Worm (Caenorhabditis elegans) whole organism, mixed stage, embryonic: ENCODE measurements around the gene rpn-11.

Source experiments
- M03D4.4 ChIP-seq: sonication (generic microtip); optimal IDR thresholded peaks from 2 replicates; lab custom pipeline; 2017; ENCODE audit warnings: mild to moderate bottlenecking, missing genetic modification characterization, missing compliant biosample characterization
- bed-3 ChIP-seq: fragments of 200-800 bp; sonication (Bioruptor generic); optimal IDR thresholded peaks from 3 replicates; lab custom pipeline; 2018; ENCODE audit warnings: mild to moderate bottlenecking, missing genetic modification characterization, moderate library complexity, missing compliant biosample characterization
- blmp-1 ChIP-seq: fragments of 150-350 bp; optimal IDR thresholded peaks from 2 replicates; lab custom pipeline; 2014; ENCODE audit warnings: missing biosample characterization, missing genetic modification characterization
- ceh-43 ChIP-seq: fragments of 200-800 bp; sonication (Bioruptor generic); optimal IDR thresholded peaks from 2 replicates; lab custom pipeline; 2018; ENCODE audit warnings: mild to moderate bottlenecking, missing genetic modification characterization, moderate library complexity, missing compliant biosample characterization
- ceh-83 ChIP-seq: fragments of 200-800 bp; sonication (Bioruptor generic); optimal IDR thresholded peaks from 2 replicates; lab custom pipeline; 2018; ENCODE audit warnings: mild to moderate bottlenecking, missing genetic modification characterization, missing compliant biosample characterization
- ces-1 ChIP-seq: fragments of 150-350 bp; optimal IDR thresholded peaks from 2 replicates; lab custom pipeline; 2014; ENCODE audit warnings: missing biosample characterization, missing genetic modification reagents, missing genetic modification characterization
- cnd-1 ChIP-seq: fragments of 200-800 bp; sonication (Bioruptor generic); optimal IDR thresholded peaks from 2 replicates; lab custom pipeline; 2018; ENCODE audit warnings: mild to moderate bottlenecking, missing genetic modification characterization, missing compliant biosample characterization
- drap-1 ChIP-seq: fragments of 200-800 bp; sonication (Bioruptor generic); optimal IDR thresholded peaks from 3 replicates; lab custom pipeline; 2018; ENCODE audit warnings: mild to moderate bottlenecking, missing genetic modification characterization, missing compliant biosample characterization
- elt-1 ChIP-seq: sonication (generic microtip); optimal IDR thresholded peaks from 2 replicates; lab custom pipeline; 2017; ENCODE audit warnings: missing genetic modification characterization, mild to moderate bottlenecking, missing compliant biosample characterization, antibody characterized with exemption, moderate library complexity, borderline replicate concordance; ENCODE audit not compliant: insufficient read depth
- elt-3 ChIP-seq: fragments of 150-350 bp; optimal IDR thresholded peaks from 2 replicates; lab custom pipeline; 2014; ENCODE audit warnings: missing biosample characterization, missing genetic modification characterization
- flh-1 ChIP-seq: fragments of 200-800 bp; sonication (Bioruptor generic); optimal IDR thresholded peaks from 2 replicates; lab custom pipeline; 2018; ENCODE audit warnings: mild to moderate bottlenecking, missing genetic modification characterization, moderate library complexity, missing compliant biosample characterization
- ham-2 ChIP-seq: fragments of 200-800 bp; sonication (Bioruptor generic); optimal IDR thresholded peaks from 2 replicates; lab custom pipeline; 2018; ENCODE audit warnings: mild to moderate bottlenecking, missing genetic modification characterization, missing compliant biosample characterization
- hlh-1 ChIP-seq: fragments of 150-350 bp; optimal IDR thresholded peaks from 2 replicates; lab custom pipeline; 2014; ENCODE audit warnings: missing biosample characterization, missing genetic modification reagents, missing genetic modification characterization
- lin-13 ChIP-seq: fragments of 150-350 bp; optimal IDR thresholded peaks from 2 replicates; lab custom pipeline; 2014; ENCODE audit warnings: missing biosample characterization, missing genetic modification characterization
- lin-32 ChIP-seq: fragments of 200-800 bp; sonication (Bioruptor generic); optimal IDR thresholded peaks from 2 replicates; lab custom pipeline; 2018; ENCODE audit warnings: mild to moderate bottlenecking, missing genetic modification characterization, missing compliant biosample characterization
- lsy-2 ChIP-seq: fragments of 150-350 bp; optimal IDR thresholded peaks from 2 replicates; lab custom pipeline; 2014; ENCODE audit warnings: missing biosample characterization, missing genetic modification characterization
- mab-5 ChIP-seq: fragments of 150-350 bp; optimal IDR thresholded peaks from 2 replicates; lab custom pipeline; 2014; ENCODE audit warnings: missing biosample characterization, missing genetic modification characterization
- mep-1 ChIP-seq: fragments of 150-350 bp; optimal IDR thresholded peaks from 2 replicates; lab custom pipeline; 2017; ENCODE audit warnings: missing biosample characterization, missing genetic modification reagents, missing genetic modification characterization, inconsistent platforms
- mls-2 ChIP-seq: sonication (generic microtip); optimal IDR thresholded peaks from 2 replicates; lab custom pipeline; 2016; ENCODE audit warnings: mild to moderate bottlenecking, missing genetic modification characterization, moderate library complexity, missing compliant biosample characterization
- nhr-12 ChIP-seq: fragments of 150-350 bp; optimal IDR thresholded peaks from 2 replicates; lab custom pipeline; 2014; ENCODE audit warnings: missing biosample characterization, missing genetic modification characterization
- nhr-2 ChIP-seq: fragments of 150-350 bp; optimal IDR thresholded peaks from 2 replicates; lab custom pipeline; 2014; ENCODE audit warnings: missing biosample characterization, missing genetic modification characterization
- nhr-237 ChIP-seq: fragments of 150-350 bp; optimal IDR thresholded peaks from 2 replicates; lab custom pipeline; 2014; ENCODE audit warnings: missing biosample characterization, missing genetic modification characterization
- nhr-28 ChIP-seq: fragments of 150-350 bp; optimal IDR thresholded peaks from 2 replicates; lab custom pipeline; 2014; ENCODE audit warnings: missing biosample characterization, missing genetic modification characterization
- nhr-76 ChIP-seq: sonication (generic microtip); optimal IDR thresholded peaks from 2 replicates; lab custom pipeline; 2017; ENCODE audit warnings: missing biosample characterization, missing genetic modification characterization
- pha-4 ChIP-seq: fragments of 150-350 bp; optimal IDR thresholded peaks from 2 replicates; lab custom pipeline; 2018; ENCODE audit warnings: missing biosample characterization, missing genetic modification reagents, missing genetic modification characterization
- sem-2 ChIP-seq: fragments of 200-800 bp; sonication (Bioruptor generic); optimal IDR thresholded peaks from 2 replicates; lab custom pipeline; 2018; ENCODE audit warnings: mild to moderate bottlenecking, missing genetic modification characterization, missing compliant biosample characterization
- snpc-4 ChIP-seq: fragments of 150-350 bp; optimal IDR thresholded peaks from 2 replicates; lab custom pipeline; 2014; ENCODE audit warnings: missing biosample characterization, missing genetic modification characterization
- sptf-1 ChIP-seq: sonication (generic microtip); optimal IDR thresholded peaks from 2 replicates; lab custom pipeline; 2017; ENCODE audit warnings: mild to moderate bottlenecking, missing genetic modification characterization, moderate library complexity, missing compliant biosample characterization
- tbx-8 ChIP-seq: fragments of 200-800 bp; sonication (Bioruptor generic); optimal IDR thresholded peaks from 2 replicates; lab custom pipeline; 2018; ENCODE audit warnings: mild to moderate bottlenecking, missing genetic modification characterization, moderate library complexity, missing compliant biosample characterization
- unc-120 ChIP-seq: sonication (generic microtip); optimal IDR thresholded peaks from 2 replicates; lab custom pipeline; 2017; ENCODE audit warnings: missing genetic modification characterization, missing compliant biosample characterization; ENCODE audit not compliant: poor library complexity, severe bottlenecking
- unc-39 ChIP-seq: fragments of 150-350 bp; optimal IDR thresholded peaks from 2 replicates; lab custom pipeline; 2014; ENCODE audit warnings: missing biosample characterization, missing genetic modification characterization
- unc-62 ChIP-seq: fragments of 150-350 bp; optimal IDR thresholded peaks from 2 replicates; lab custom pipeline; 2014; ENCODE audit warnings: missing biosample characterization, missing genetic modification reagents, missing genetic modification characterization
- zip-8 ChIP-seq: fragments of 150-350 bp; optimal IDR thresholded peaks from 2 replicates; lab custom pipeline; 2014; ENCODE audit warnings: missing biosample characterization, missing genetic modification characterization

Gene rpn-11

ce11 chrII:4089183-4089582, 44.8 kb upstream of the rpn-11 start:
- TF ChIP-seq nhr-76 (tag; lab: Kevin White, UChicago) = no peak
- no peak for TF ChIP-seq ceh-83 (GFP tag; lab: Kevin White, UChicago)
- TF ChIP-seq nhr-12 (tag; lab: Kevin White, UChicago) = no peak
- no peak for TF ChIP-seq elt-1 (tag; lab: Kevin White, UChicago)
- TF ChIP-seq flh-1 (GFP tag; lab: Kevin White, UChicago) = no peak
- no peak for TF ChIP-seq lin-13
- peak; percentile 13 for TF ChIP-seq unc-120 (tag; lab: Kevin White, UChicago)

- TF ChIP-seq sptf-1 (tag; lab: Kevin White, UChicago) (no peak), snpc-4 (tag; lab: Kevin White, UChicago) (no peak)
- TF ChIP-seq, all 35 proteins: peak for 0
Measured at ce11 chrII:4085601-4086000, 41.3 kb upstream of the rpn-11 start.

- TF ChIP-seq ham-2 (GFP tag; lab: Kevin White, UChicago) (no peak), ces-1 (GFP tag; lab: Kevin White, UChicago) (no peak), elt-3 (tag; lab: Kevin White, UChicago) (no peak), mab-5 (tag; lab: Kevin White, UChicago) (no peak), snpc-4 (tag; lab: Kevin White, UChicago) (no peak), unc-39 (tag; lab: Kevin White, UChicago) (no peak), sem-2 (GFP tag; lab: Kevin White, UChicago) (no peak), nhr-12 (tag; lab: Kevin White, UChicago) (no peak), M03D4.4 (tag; lab: Kevin White, UChicago) (no peak), lsy-2 (tag; lab: Kevin White, UChicago) (no peak), bed-3 (GFP tag; lab: Kevin White, UChicago) (no peak), lin-13 (no peak), flh-1 (GFP tag; lab: Kevin White, UChicago) (no peak), pha-4 (tag; lab: Kevin White, UChicago) (no peak), elt-1 (tag; lab: Kevin White, UChicago) (no peak), ceh-43 (GFP tag; lab: Kevin White, UChicago) (no peak), nhr-28 (tag; lab: Kevin White, UChicago) (no peak), mep-1 (no peak)
Measured at ce11 chrII:4082754-4083153, 38.4 kb upstream of the rpn-11 start, which contains the start of gene R11F4.2. Gene R11F4.2, plus strand, starts transcription at chrII:4083054.

ce11 chrII:4081891-4082290, 37.5 kb upstream of the rpn-11 start:
- no peak for TF ChIP-seq ceh-83 (GFP tag; lab: Kevin White, UChicago)
- TF ChIP-seq cnd-1 = no peak
- TF ChIP-seq ham-2 (GFP tag; lab: Kevin White, UChicago) = peak; percentile 19
- no peak for TF ChIP-seq sptf-1 (tag; lab: Kevin White, UChicago)
- TF ChIP-seq mls-2 (tag; lab: Kevin White, UChicago) = no peak

ce11 chrII:4081141-4081540, 36.8 kb upstream of the rpn-11 start:
- TF ChIP-seq hlh-1 (tag; lab: Kevin White, UChicago) (no peak), nhr-76 (tag; lab: Kevin White, UChicago) (no peak), mep-1 (no peak), nhr-28 (tag; lab: Kevin White, UChicago) (no peak), lin-32 (GFP tag; lab: Kevin White, UChicago) (no peak), tbx-8 (no peak), unc-39 (tag; lab: Kevin White, UChicago) (no peak), unc-120 (tag; lab: Kevin White, UChicago) (no peak), ceh-83 (GFP tag; lab: Kevin White, UChicago) (no peak), lin-13 (no peak), elt-1 (tag; lab: Kevin White, UChicago) (no peak)
- TF ChIP-seq, all 35 proteins: peak for 0

ce11 chrII:4074710-4075109, 30.4 kb upstream of the rpn-11 start:
- TF ChIP-seq blmp-1 (tag; lab: Kevin White, UChicago) (no peak), elt-3 (tag; lab: Kevin White, UChicago) (no peak), unc-120 (tag; lab: Kevin White, UChicago) (no peak), drap-1 (GFP tag; lab: Kevin White, UChicago) (no peak), mep-1 (no peak), snpc-4 (tag; lab: Kevin White, UChicago) (no peak), nhr-28 (tag; lab: Kevin White, UChicago) (no peak), hlh-1 (tag; lab: Kevin White, UChicago) (no peak), unc-62 (no peak), lin-32 (GFP tag; lab: Kevin White, UChicago) (no peak), ham-2 (GFP tag; lab: Kevin White, UChicago) (no peak), nhr-237 (no peak), lin-13 (no peak), nhr-76 (tag; lab: Kevin White, UChicago) (no peak), flh-1 (GFP tag; lab: Kevin White, UChicago) (no peak), lsy-2 (tag; lab: Kevin White, UChicago) (no peak), elt-1 (tag; lab: Kevin White, UChicago) (no peak), nhr-2 (tag; lab: Kevin White, UChicago) (no peak), zip-8 (tag; lab: Kevin White, UChicago) (no peak)
